Worm (Caenorhabditis elegans) whole organism, young adult: Measurements from ENCODE around the gene T20B3.14.

Source experiments
- B0261.1 ChIP-seq: sonication (generic microtip); optimal IDR thresholded peaks from 2 replicates; lab custom pipeline; 2016; ENCODE audit warnings: mild to moderate bottlenecking, missing genetic modification characterization, moderate library complexity, missing compliant biosample characterization
- F37B4.10 ChIP-seq: fragments of 200-800 bp; sonication (Bioruptor generic); IDR thresholded peaks from 2 replicates; pipeline ENCODE4 v1.3.6; 2022; ENCODE audit warnings: missing genetic modification characterization, missing compliant biosample characterization
- K12H6.12 ChIP-seq: fragments of 200-800 bp; sonication (Bioruptor generic); optimal IDR thresholded peaks from 2 replicates; lab custom pipeline; 2018; ENCODE audit warnings: mild to moderate bottlenecking, missing genetic modification characterization, missing compliant biosample characterization
- Y53F4B.3 ChIP-seq: fragments of 200-800 bp; sonication (Bioruptor generic); IDR thresholded peaks from 2 replicates; pipeline ENCODE4 v1.3.6; 2022; ENCODE audit warnings: missing genetic modification reagents, missing genetic modification characterization, missing compliant biosample characterization
- Y53G8AR.9 ChIP-seq: fragments of 200-800 bp; sonication (Bioruptor generic); conservative IDR thresholded peaks from 2 replicates; pipeline ENCODE4 v1.3.6; 2022; ENCODE audit warnings: missing genetic modification reagents, missing genetic modification characterization, missing compliant biosample characterization
- Y79H2A.3 ChIP-seq: fragments of 200-800 bp; sonication (Bioruptor generic); conservative IDR thresholded peaks from 2 replicates; pipeline ENCODE4 v1.3.6; 2022; ENCODE audit warnings: missing genetic modification reagents, missing genetic modification characterization, missing compliant biosample characterization
- ZK185.1 ChIP-seq: sonication (generic microtip); optimal IDR thresholded peaks from 2 replicates; lab custom pipeline; 2016; ENCODE audit warnings: mild to moderate bottlenecking, missing genetic modification characterization, missing compliant biosample characterization; ENCODE audit not compliant: poor library complexity, severe bottlenecking
- attf-5 ChIP-seq: fragments of 200-800 bp; sonication (Bioruptor generic); optimal IDR thresholded peaks from 2 replicates; lab custom pipeline; 2018; ENCODE audit warnings: mild to moderate bottlenecking, missing genetic modification characterization, missing compliant biosample characterization
- attf-6 ChIP-seq: fragments of 200-800 bp; sonication (Bioruptor generic); IDR thresholded peaks from 2 replicates; pipeline ENCODE4 v1.3.6; 2022; ENCODE audit warnings: missing genetic modification reagents, missing genetic modification characterization, missing compliant biosample characterization
- ccch-3 ChIP-seq: fragments of 200-800 bp; sonication (Bioruptor generic); optimal IDR thresholded peaks from 2 replicates; lab custom pipeline; 2018; ENCODE audit warnings: mild to moderate bottlenecking, missing genetic modification characterization, missing compliant biosample characterization
- ceh-27 ChIP-seq: fragments of 200-800 bp; sonication (Bioruptor generic); optimal IDR thresholded peaks from 2 replicates; lab custom pipeline; 2018; ENCODE audit warnings: mild to moderate bottlenecking, missing genetic modification characterization, moderate library complexity, missing compliant biosample characterization
- ceh-91 ChIP-seq: fragments of 200-800 bp; sonication (Bioruptor generic); IDR thresholded peaks from 2 replicates; pipeline ENCODE4 v1.3.6; 2022; ENCODE audit warnings: missing genetic modification reagents, missing genetic modification characterization, missing compliant biosample characterization
- chd-7 ChIP-seq: sonication (generic microtip); optimal IDR thresholded peaks from 2 replicates; lab custom pipeline; 2016; ENCODE audit warnings: mild to moderate bottlenecking, missing genetic modification characterization, moderate library complexity, missing compliant biosample characterization
- dox-1 ChIP-seq: fragments of 200-800 bp; sonication (Bioruptor generic); IDR thresholded peaks from 2 replicates; pipeline ENCODE4 v1.3.6; 2022; ENCODE audit warnings: missing genetic modification reagents, missing genetic modification characterization, missing compliant biosample characterization
- dpff-1 ChIP-seq: sonication (generic microtip); optimal IDR thresholded peaks from 2 replicates; lab custom pipeline; 2017; ENCODE audit warnings: mild to moderate bottlenecking, missing genetic modification characterization, missing compliant biosample characterization
- egrh-3 ChIP-seq: fragments of 200-800 bp; sonication (Bioruptor generic); IDR thresholded peaks from 2 replicates; pipeline ENCODE4 v1.3.6; 2022; ENCODE audit warnings: missing genetic modification reagents, missing genetic modification characterization, missing compliant biosample characterization
- ets-4 ChIP-seq: fragments of 200-800 bp; sonication (Bioruptor generic); optimal IDR thresholded peaks from 2 replicates; lab custom pipeline; 2018; ENCODE audit warnings: mild to moderate bottlenecking, missing genetic modification characterization, missing compliant biosample characterization
- hlh-26 ChIP-seq: fragments of 200-800 bp; sonication (Bioruptor generic); conservative IDR thresholded peaks from 2 replicates; pipeline ENCODE4 v1.3.6; 2022; ENCODE audit warnings: missing genetic modification reagents, missing genetic modification characterization, missing compliant biosample characterization
- lin-26 ChIP-seq: fragments of 200-800 bp; sonication (Bioruptor generic); IDR thresholded peaks from 2 replicates; pipeline ENCODE4 v1.3.6; 2022; ENCODE audit warnings: missing genetic modification reagents, missing genetic modification characterization, missing compliant biosample characterization
- lin-54 ChIP-seq: fragments of 200-800 bp; sonication (Bioruptor generic); optimal IDR thresholded peaks from 2 replicates; lab custom pipeline; 2018; ENCODE audit warnings: mild to moderate bottlenecking, missing genetic modification characterization, missing compliant biosample characterization
- lsl-1 ChIP-seq: fragments of 200-800 bp; sonication (Bioruptor generic); optimal IDR thresholded peaks from 2 replicates; lab custom pipeline; 2018; ENCODE audit warnings: mild to moderate bottlenecking, missing genetic modification characterization, moderate library complexity, missing compliant biosample characterization
- madf-6 ChIP-seq: fragments of 200-800 bp; sonication (Bioruptor generic); IDR thresholded peaks from 2 replicates; pipeline ENCODE4 v1.3.6; 2022; ENCODE audit warnings: missing genetic modification reagents, missing genetic modification characterization, missing compliant biosample characterization
- mxl-1 ChIP-seq: sonication (generic microtip); optimal IDR thresholded peaks from 2 replicates; lab custom pipeline; 2016; ENCODE audit warnings: missing genetic modification characterization, missing compliant biosample characterization
- nfya-1 ChIP-seq: sonication (generic microtip); optimal IDR thresholded peaks from 2 replicates; lab custom pipeline; 2017; ENCODE audit warnings: antibody characterized with exemption, missing compliant biosample characterization, missing genetic modification characterization, borderline replicate concordance; ENCODE audit not compliant: insufficient read depth
- nhr-120 ChIP-seq: fragments of 200-800 bp; sonication (Bioruptor generic); IDR thresholded peaks from 2 replicates; pipeline ENCODE4 v1.3.6; 2022; ENCODE audit warnings: missing genetic modification characterization, missing compliant biosample characterization
- pbrm-1 ChIP-seq: fragments of 200-800 bp; sonication (Bioruptor generic); IDR thresholded peaks from 2 replicates; pipeline ENCODE4 v1.3.6; 2022; ENCODE audit warnings: missing genetic modification reagents, missing genetic modification characterization, missing compliant biosample characterization
- pha-4 ChIP-seq: fragments of 150-350 bp; sonication (generic microtip); optimal IDR thresholded peaks from 2 replicates; lab custom pipeline; 2014; ENCODE audit warnings: missing biosample characterization, missing genetic modification reagents, missing genetic modification characterization
- rec-8 ChIP-seq, 2 experiments: sonication (generic microtip); optimal IDR thresholded peaks; 2 replicates each; lab custom pipeline; 2016; ENCODE audit warnings: mild to moderate bottlenecking in 2 of 2, missing genetic modification characterization in 2 of 2, missing genetic modification reagents in 2 of 2, missing genotype in 2 of 2, missing biosample characterization in 1 of 2, missing compliant biosample characterization in 1 of 2, moderate library complexity in 1 of 2
- snpc-1.1 ChIP-seq: sonication (generic microtip); optimal IDR thresholded peaks from 2 replicates; lab custom pipeline; 2017; ENCODE audit warnings: missing genetic modification characterization, mild to moderate bottlenecking, missing compliant biosample characterization, antibody characterized with exemption, moderate library complexity, missing genotype, missing genetic modification reagents; ENCODE audit not compliant: insufficient read depth
- snpc-1.3 ChIP-seq: sonication (generic microtip); optimal IDR thresholded peaks from 2 replicates; lab custom pipeline; 2017; ENCODE audit warnings: missing genetic modification characterization, mild to moderate bottlenecking, missing compliant biosample characterization, antibody characterized with exemption, moderate library complexity, missing genotype, missing genetic modification reagents; ENCODE audit not compliant: insufficient read depth
- snpc-4 ChIP-seq, 5 experiments: fragments of 150-350 bp in 1 of 5; sonication (generic microtip) in 4 of 5; optimal IDR thresholded peaks; 2 replicates each; lab custom pipeline; 2014 to 2018; ENCODE audit warnings: missing genetic modification characterization in 5 of 5, missing biosample characterization in 3 of 5, antibody characterized with exemption in 2 of 5, mild to moderate bottlenecking in 2 of 5, missing compliant biosample characterization in 2 of 5, missing genotype in 2 of 5, moderate library complexity in 2 of 5, missing genetic modification reagents in 1 of 5
- somi-1 ChIP-seq: fragments of 200-800 bp; sonication (Bioruptor generic); optimal IDR thresholded peaks from 2 replicates; lab custom pipeline; 2018; ENCODE audit warnings: mild to moderate bottlenecking, missing genetic modification characterization, missing compliant biosample characterization
- zfh-2 ChIP-seq: fragments of 200-800 bp; sonication (Bioruptor generic); conservative IDR thresholded peaks from 2 replicates; pipeline ENCODE4 v1.3.6; 2022; ENCODE audit warnings: missing genetic modification reagents, missing genetic modification characterization, missing compliant biosample characterization
- ztf-25 ChIP-seq: fragments of 200-800 bp; sonication (Bioruptor generic); IDR thresholded peaks from 2 replicates; pipeline ENCODE4 v1.3.6; 2022; ENCODE audit warnings: missing genetic modification reagents, missing genetic modification characterization, missing compliant biosample characterization
- ztf-28 ChIP-seq: fragments of 200-800 bp; sonication (Bioruptor generic); IDR thresholded peaks from 2 replicates; pipeline ENCODE4 v1.3.6; 2022; ENCODE audit warnings: missing genetic modification reagents, missing genetic modification characterization, missing compliant biosample characterization
- ztf-3 ChIP-seq: fragments of 200-800 bp; sonication (Bioruptor generic); optimal IDR thresholded peaks from 2 replicates; lab custom pipeline; 2018; ENCODE audit warnings: mild to moderate bottlenecking, missing genetic modification characterization, missing compliant biosample characterization

The T20B3.14 gene

ce11 chrV:16781974-16782373, 39.1 kb downstream of the T20B3.14 start:
- TF ChIP-seq ztf-28 (GFP tag; lab: Robert Waterston, UW) (no peak), dox-1 (GFP tag; lab: Robert Waterston, UW) (0 out of 2 replicates have a peak, but pooled peaks have one; percentile 3)

ce11 chrV:16780554-16780953, 40.6 kb downstream of the T20B3.14 start:
- peak; percentile 15 for TF ChIP-seq somi-1 (GFP tag; lab: Kevin White, UChicago)
- no peak for TF ChIP-seq attf-5
- no peak for TF ChIP-seq nhr-120 (GFP tag; lab: Robert Waterston, UW)
- TF ChIP-seq snpc-4 (GFP tag; optimal IDR thresholded peaks at IDR 0.05; lab: Kevin White, UChicago) = no peak
- TF ChIP-seq snpc-4 (tag; optimal IDR thresholded peaks at IDR 0.05; lab: Kevin White, UChicago) = no peak
- no peak for TF ChIP-seq rec-8 (tag; optimal IDR thresholded peaks at IDR 0.05; lab: Kevin White, UChicago)
- TF ChIP-seq, all 124 proteins: peak for 1

DNA sequence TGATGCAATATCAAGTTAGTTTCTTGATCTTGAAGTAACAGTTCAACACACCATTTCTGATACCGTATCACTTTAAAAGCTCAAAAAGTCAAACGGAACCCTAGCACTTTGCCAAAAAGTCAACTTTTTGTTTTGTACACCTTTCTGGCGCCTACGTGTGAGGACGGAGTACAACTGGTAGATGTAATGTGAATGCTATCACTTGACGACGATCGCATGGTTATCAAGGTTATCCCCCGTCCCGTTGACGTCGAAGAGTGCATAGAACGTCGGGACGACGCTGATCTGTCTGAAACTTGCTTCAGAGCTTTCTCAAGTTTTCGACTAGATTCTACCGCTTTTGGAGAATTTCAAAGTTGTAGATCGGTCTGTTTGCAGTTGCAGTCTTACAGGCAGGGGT, 41.1 kb downstream of the T20B3.14 start:
- no peak for TF ChIP-seq attf-6 (GFP tag; lab: Robert Waterston, UW)
- no peak for TF ChIP-seq pha-4 (tag; lab: Kevin White, UChicago)
- no peak for TF ChIP-seq Y53G8AR.9 (GFP tag; lab: Robert Waterston, UW)
- TF ChIP-seq lin-54 (GFP tag; lab: Kevin White, UChicago) = no peak
- no peak for TF ChIP-seq Y79H2A.3 (GFP tag; lab: Robert Waterston, UW)
- no peak for TF ChIP-seq ccch-3 (GFP tag; lab: Kevin White, UChicago)
- no peak for TF ChIP-seq madf-6 (GFP tag; lab: Robert Waterston, UW)
- no peak for TF ChIP-seq hlh-26 (GFP tag; lab: Robert Waterston, UW)
- no peak for TF ChIP-seq ets-4 (GFP tag; lab: Kevin White, UChicago)
- no peak for TF ChIP-seq B0261.1 (tag; lab: Kevin White, UChicago)
- no peak for TF ChIP-seq lsl-1
- no peak for TF ChIP-seq nfya-1 (tag; lab: Kevin White, UChicago)
- no peak for TF ChIP-seq snpc-1.3 (tag; lab: Kevin White, UChicago)
- no peak for TF ChIP-seq F37B4.10
- no peak for TF ChIP-seq egrh-3 (GFP tag; lab: Robert Waterston, UW)
- TF ChIP-seq pbrm-1 (GFP tag; lab: Robert Waterston, UW) = no peak
- no peak for TF ChIP-seq K12H6.12 (tag; lab: Kevin White, UChicago)
- TF ChIP-seq Y53F4B.3 = no peak

DNA sequence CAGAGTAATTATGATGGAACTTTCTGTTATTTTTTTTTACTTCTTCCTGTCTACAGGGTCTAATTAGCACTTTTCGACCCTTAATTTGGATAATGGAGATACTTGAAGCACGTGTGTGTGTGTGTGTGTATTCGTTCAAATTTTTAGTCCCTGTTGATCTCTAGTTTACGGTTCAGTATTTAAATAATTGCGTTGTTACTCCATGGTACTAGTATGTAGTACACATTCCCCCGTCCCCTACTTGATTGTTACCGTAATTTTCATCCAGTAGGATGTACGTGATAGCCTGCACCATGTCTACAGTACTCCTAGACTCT, 41.9 kb downstream of the T20B3.14 start:
- TF ChIP-seq lin-26 (no peak), zfh-2 (GFP tag; lab: Robert Waterston, UW) (no peak), ztf-3 (GFP tag; lab: Kevin White, UChicago) (no peak), B0261.1 (tag; lab: Kevin White, UChicago) (no peak), ceh-27 (GFP tag; lab: Kevin White, UChicago) (no peak), snpc-1.1 (no peak), ZK185.1 (tag; lab: Kevin White, UChicago) (no peak), ccch-3 (GFP tag; lab: Kevin White, UChicago) (no peak), chd-7 (tag; lab: Kevin White, UChicago) (no peak), ets-4 (GFP tag; lab: Kevin White, UChicago) (no peak), Y53G8AR.9 (GFP tag; lab: Robert Waterston, UW) (no peak), ztf-28 (GFP tag; lab: Robert Waterston, UW) (no peak), ztf-25 (GFP tag; lab: Robert Waterston, UW) (no peak), dpff-1 (no peak), ceh-91 (no peak), mxl-1 (tag; lab: Kevin White, UChicago) (no peak)
- TF ChIP-seq, all 124 proteins: peak for 0
